Fruit fly (Drosophila melanogaster): Measurements from ENCODE around the gene Acp95EF.

The Acp95EF gene

dm6 chr3R:24206341-24207114 is 22.2 kb upstream of the Acp95EF start (continued):
- TF ChIP-seq CG6689 (GFP tag; IDR thresholded peaks at IDR 0.05) (peak; percentile 52), sc (optimal IDR thresholded peaks at IDR 0.05) (no peak), sc (GFP tag; optimal IDR thresholded peaks at IDR 0.05) (peak; percentile 16), hth (optimal IDR thresholded peaks at IDR 0.05) (no peak), Ptx1 (GFP tag; IDR thresholded peaks at IDR 0.05) (peak; percentile 71), Camta (GFP tag; optimal IDR thresholded peaks at IDR 0.05) (peak; percentile 1), CG4707 (GFP tag; optimal IDR thresholded peaks at IDR 0.05) (peak; percentile 47), kah (GFP tag; optimal IDR thresholded peaks at IDR 0.05) (peak; percentile 35), BEAF-32 (GFP tag; optimal IDR thresholded peaks at IDR 0.05) (no peak), CG2129 (GFP tag; IDR thresholded peaks at IDR 0.05; ENCODE audit: partially characterized antibody) (no peak), Xbp1 (GFP tag; optimal IDR thresholded peaks at IDR 0.05) (peak; percentile 48), btn (GFP tag; optimal IDR thresholded peaks at IDR 0.05) (peak; percentile 17), bcd (GFP tag; optimal IDR thresholded peaks at IDR 0.05) (peak; percentile 34), CG17359 (tag; optimal IDR thresholded peaks at IDR 0.05) (peak; percentile 83), Hr3 (GFP tag; optimal IDR thresholded peaks at IDR 0.05) (peak; percentile 35), ci (GFP tag; IDR thresholded peaks at IDR 0.05) (peak; percentile 92), CG32772 (GFP tag; IDR thresholded peaks at IDR 0.05) (peak; percentile 49; the same call in 1 of the 2 replicates), cad (GFP tag; optimal IDR thresholded peaks at IDR 0.05) (no peak), aop (GFP tag; IDR thresholded peaks at IDR 0.05) (no peak), jing (GFP tag; optimal IDR thresholded peaks at IDR 0.05) (peak; percentile 17), Dref (GFP tag; IDR thresholded peaks at IDR 0.05) (no peak), CG15601 (tag; optimal IDR thresholded peaks at IDR 0.05) (peak; percentile 52), CG15269 (tag; optimal IDR thresholded peaks at IDR 0.05) (peak; percentile 54), salm (tag; optimal IDR thresholded peaks at IDR 0.05) (peak; percentile 23), nmo (GFP tag; optimal IDR thresholded peaks at IDR 0.05) (peak; percentile 64), gcm (GFP tag; optimal IDR thresholded peaks at IDR 0.05) (peak; percentile 5), sr (GFP tag; IDR thresholded peaks at IDR 0.05) (0 out of 3 replicates have a peak, but pooled peaks have one; percentile 17), dati (GFP tag; IDR thresholded peaks at IDR 0.05) (peak; percentile 58; the same call in 1 of the 2 replicates), CG10321 (GFP tag; IDR thresholded peaks at IDR 0.05) (no peak), p53 (GFP tag; optimal IDR thresholded peaks at IDR 0.05) (no peak), CG12299 (tag; optimal IDR thresholded peaks at IDR 0.05) (no peak), CG10979 (tag; optimal IDR thresholded peaks at IDR 0.05) (peak; percentile 55), esg (GFP tag; conservative IDR thresholded peaks at IDR 0.05) (peak; percentile 47), CG11247 (GFP tag; IDR thresholded peaks at IDR 0.05) (peak; percentile 40; the same call in 1 of the 2 replicates), Trl (optimal IDR thresholded peaks at IDR 0.05) (no peak), Trl (GFP tag; optimal IDR thresholded peaks at IDR 0.05) (peak; percentile 15), gsb (GFP tag; IDR thresholded peaks at IDR 0.05) (0 out of 2 replicates have a peak, but pooled peaks have one; percentile 15), CG4820 (GFP tag; optimal IDR thresholded peaks at IDR 0.05) (peak; percentile 25), CG12219 (GFP tag; optimal IDR thresholded peaks at IDR 0.05) (peak; percentile 61), CG18599 (GFP tag; optimal IDR thresholded peaks at IDR 0.05) (peak; percentile 16), vvl (GFP tag; IDR thresholded peaks at IDR 0.05) (peak; percentile 73), chif (GFP tag; optimal IDR thresholded peaks at IDR 0.05) (peak; percentile 12 to 39), tin (GFP tag; optimal IDR thresholded peaks at IDR 0.05) (peak; percentile 29), CG17361 (GFP tag; IDR thresholded peaks at IDR 0.05) (0 out of 3 replicates have a peak, but pooled peaks have one; percentile 42), lbe (GFP tag; optimal IDR thresholded peaks at IDR 0.05) (no peak), Hr51 (GFP tag; optimal IDR thresholded peaks at IDR 0.05) (peak in 1 of 2 experiments; percentile 78), gce (GFP tag; IDR thresholded peaks at IDR 0.05) (peak; percentile 61; the same call in 1 of the 3 replicates), Hey (tag; optimal IDR thresholded peaks at IDR 0.05) (no peak), seq (GFP tag; IDR thresholded peaks at IDR 0.05) (no peak), kni (GFP tag; optimal IDR thresholded peaks at IDR 0.05) (peak; percentile 32)

Measured in whole organism, embryonic.